Worm (Caenorhabditis elegans): ENCODE results near the gene ugt-33.

The ugt-33 gene

DNA sequence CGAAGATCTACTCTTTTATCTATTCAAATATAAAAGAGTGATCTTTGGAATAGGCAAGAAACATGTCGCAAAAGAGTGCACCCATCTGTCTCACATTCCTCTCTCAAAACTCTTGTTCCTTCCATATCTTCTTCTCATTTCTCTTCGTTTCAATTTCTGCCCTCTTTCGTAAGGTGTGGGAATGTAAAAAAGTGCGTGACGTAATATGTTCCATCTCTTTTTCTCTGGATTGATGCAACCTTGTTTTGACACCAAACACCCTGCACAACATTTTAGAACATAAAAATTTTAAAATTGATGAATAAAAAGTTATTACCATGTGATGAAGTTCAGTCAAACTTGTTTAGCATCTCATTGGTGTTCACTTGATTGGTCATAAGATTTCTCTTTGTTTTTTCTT, 26.1 kb upstream of the ugt-33 start:
- TF ChIP-seq drap-1 (GFP tag; optimal IDR thresholded peaks at IDR 0.05) (no peak), zip-8 (tag; optimal IDR thresholded peaks at IDR 0.05) (peak; percentile 67)

DNA sequence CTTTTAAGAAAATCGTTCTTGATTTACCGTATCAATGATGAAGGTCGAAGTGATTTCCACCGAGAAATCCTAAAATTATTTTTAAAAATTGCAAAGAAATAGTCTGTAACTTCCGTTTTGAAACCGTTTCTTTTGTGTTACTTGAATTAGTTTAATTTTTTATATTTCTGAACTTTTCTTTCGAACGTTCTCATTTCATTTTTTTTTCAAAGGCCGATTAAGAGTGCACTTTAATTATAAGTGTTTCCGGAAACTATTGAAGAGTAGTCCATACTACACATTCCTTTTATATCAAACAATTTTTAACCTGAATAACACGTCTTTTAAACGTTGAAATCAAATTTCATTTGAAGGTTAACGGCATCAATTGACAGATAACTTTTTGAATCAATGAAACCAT, 25.6 kb upstream of the ugt-33 start:
- no peak for TF ChIP-seq lin-32 (GFP tag; optimal IDR thresholded peaks at IDR 0.05)
- no peak for TF ChIP-seq ceh-83 (GFP tag; optimal IDR thresholded peaks at IDR 0.05)
- TF ChIP-seq cnd-1 (tag; optimal IDR thresholded peaks at IDR 0.05): no peak
- TF ChIP-seq mls-2 (tag; optimal IDR thresholded peaks at IDR 0.05): no peak
- TF ChIP-seq nhr-2 (tag; optimal IDR thresholded peaks at IDR 0.05): no peak
- no peak for TF ChIP-seq flh-1 (GFP tag; optimal IDR thresholded peaks at IDR 0.05)
- TF ChIP-seq tbx-8 (GFP tag; optimal IDR thresholded peaks at IDR 0.05): no peak
- TF ChIP-seq mab-5 (tag; optimal IDR thresholded peaks at IDR 0.05): no peak
- no peak for TF ChIP-seq pha-4 (tag; optimal IDR thresholded peaks at IDR 0.05)
- TF ChIP-seq M03D4.4 (tag; optimal IDR thresholded peaks at IDR 0.05): no peak
- no peak for TF ChIP-seq unc-120 (tag; optimal IDR thresholded peaks at IDR 0.05; ENCODE audit: poor library complexity, severe bottlenecking)
- no peak for TF ChIP-seq mep-1 (tag; optimal IDR thresholded peaks at IDR 0.05)
- TF ChIP-seq drap-1 (GFP tag; optimal IDR thresholded peaks at IDR 0.05): no peak
- TF ChIP-seq nhr-28 (tag; optimal IDR thresholded peaks at IDR 0.05): no peak

DNA sequence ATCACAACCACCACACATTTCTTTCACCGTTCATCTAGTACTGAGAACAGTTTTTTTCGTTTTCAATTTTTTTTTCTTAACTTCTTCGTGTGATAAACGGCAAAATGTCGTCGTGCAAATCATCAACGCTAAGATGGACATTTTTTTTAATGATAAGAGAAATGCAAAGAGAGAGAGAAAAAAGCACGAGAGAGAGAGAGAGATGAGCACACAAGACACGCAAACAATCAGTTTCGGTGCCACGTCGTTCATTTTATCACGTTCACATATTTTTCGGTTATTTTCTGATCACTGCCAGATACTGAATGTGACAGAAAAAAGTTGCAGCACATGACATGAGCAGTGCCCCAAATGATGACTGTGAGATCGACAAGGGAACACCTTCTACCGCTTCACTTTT, 25.0 kb upstream of the ugt-33 start, which contains the start of gene egl-9:
Gene egl-9 (plus strand): TSS at position 328 of the 400 bp plus-strand sequence.
- TF ChIP-seq blmp-1 (tag; optimal IDR thresholded peaks at IDR 0.05) (no peak), drap-1 (GFP tag; optimal IDR thresholded peaks at IDR 0.05) (no peak), unc-120 (tag; optimal IDR thresholded peaks at IDR 0.05; ENCODE audit: poor library complexity, severe bottlenecking) (no peak), mls-2 (tag; optimal IDR thresholded peaks at IDR 0.05) (no peak), flh-1 (GFP tag; optimal IDR thresholded peaks at IDR 0.05) (no peak)

DNA sequence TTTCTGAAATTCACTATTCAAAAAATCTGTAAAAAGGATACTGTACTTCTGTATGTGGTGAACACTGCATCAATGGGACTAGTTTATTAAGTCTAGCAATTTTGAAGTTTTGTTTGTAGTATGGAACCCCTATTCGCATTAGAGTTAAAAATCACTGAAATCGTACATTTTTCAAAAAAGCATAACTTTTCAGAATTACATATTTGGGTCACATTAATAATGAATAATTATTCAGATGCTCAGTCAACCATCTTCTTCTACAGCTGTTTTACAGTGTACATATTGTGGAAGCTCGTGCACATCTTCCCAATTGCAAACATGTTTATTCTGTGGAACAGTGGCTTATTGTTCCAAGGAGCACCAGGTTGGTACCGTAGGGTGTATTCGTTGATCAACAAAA, 24.5 kb upstream of the ugt-33 start:
- no peak for TF ChIP-seq nhr-237 (tag; optimal IDR thresholded peaks at IDR 0.05)
- TF ChIP-seq ces-1 (GFP tag; optimal IDR thresholded peaks at IDR 0.05): no peak
- TF ChIP-seq zip-8 (tag; optimal IDR thresholded peaks at IDR 0.05): no peak
- TF ChIP-seq mab-5 (tag; optimal IDR thresholded peaks at IDR 0.05): no peak
- no peak for TF ChIP-seq cnd-1 (tag; optimal IDR thresholded peaks at IDR 0.05)
- TF ChIP-seq elt-3 (tag; optimal IDR thresholded peaks at IDR 0.05): no peak
- TF ChIP-seq sptf-1 (tag; optimal IDR thresholded peaks at IDR 0.05): no peak
- TF ChIP-seq bed-3 (GFP tag; optimal IDR thresholded peaks at IDR 0.05): no peak
- no peak for TF ChIP-seq ceh-83 (GFP tag; optimal IDR thresholded peaks at IDR 0.05)
- TF ChIP-seq pha-4 (tag; optimal IDR thresholded peaks at IDR 0.05): no peak
- TF ChIP-seq hlh-1 (tag; optimal IDR thresholded peaks at IDR 0.05): no peak
- TF ChIP-seq ham-2 (GFP tag; optimal IDR thresholded peaks at IDR 0.05): no peak
- no peak for TF ChIP-seq snpc-4 (tag; optimal IDR thresholded peaks at IDR 0.05)
- no peak for TF ChIP-seq ceh-39 (tag; optimal IDR thresholded peaks at IDR 0.05)
- TF ChIP-seq M03D4.4 (tag; optimal IDR thresholded peaks at IDR 0.05): no peak
- no peak for TF ChIP-seq tbx-8 (GFP tag; optimal IDR thresholded peaks at IDR 0.05)
- TF ChIP-seq flh-1 (GFP tag; optimal IDR thresholded peaks at IDR 0.05): no peak

DNA sequence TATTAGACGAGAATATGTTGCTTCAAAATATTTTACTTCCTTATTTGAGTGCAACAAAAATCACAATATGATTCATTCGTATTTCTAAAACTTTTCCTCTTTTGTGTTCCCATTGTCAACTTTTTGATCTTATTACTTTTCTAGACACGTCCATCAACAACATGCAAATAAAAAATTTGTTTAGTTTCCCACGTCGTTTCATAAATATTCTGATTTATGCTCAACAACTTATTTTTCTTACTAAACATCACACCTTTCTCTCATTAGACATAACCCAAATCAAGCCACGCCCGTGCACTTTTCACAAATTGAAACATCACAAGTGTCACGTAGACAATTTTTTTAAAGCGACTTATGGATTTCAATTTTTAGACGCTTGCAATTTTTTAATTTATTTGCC, 23.4 kb upstream of the ugt-33 start:
- TF ChIP-seq nhr-76 (tag; optimal IDR thresholded peaks at IDR 0.05): no peak
- no peak for TF ChIP-seq lsy-2 (tag; optimal IDR thresholded peaks at IDR 0.05)
- no peak for TF ChIP-seq nhr-28 (tag; optimal IDR thresholded peaks at IDR 0.05)
- TF ChIP-seq M03D4.4 (tag; optimal IDR thresholded peaks at IDR 0.05): no peak
- no peak for TF ChIP-seq nhr-2 (tag; optimal IDR thresholded peaks at IDR 0.05)
- no peak for TF ChIP-seq ztf-11 (tag; optimal IDR thresholded peaks at IDR 0.05)
- no peak for TF ChIP-seq ces-1 (GFP tag; optimal IDR thresholded peaks at IDR 0.05)

DNA sequence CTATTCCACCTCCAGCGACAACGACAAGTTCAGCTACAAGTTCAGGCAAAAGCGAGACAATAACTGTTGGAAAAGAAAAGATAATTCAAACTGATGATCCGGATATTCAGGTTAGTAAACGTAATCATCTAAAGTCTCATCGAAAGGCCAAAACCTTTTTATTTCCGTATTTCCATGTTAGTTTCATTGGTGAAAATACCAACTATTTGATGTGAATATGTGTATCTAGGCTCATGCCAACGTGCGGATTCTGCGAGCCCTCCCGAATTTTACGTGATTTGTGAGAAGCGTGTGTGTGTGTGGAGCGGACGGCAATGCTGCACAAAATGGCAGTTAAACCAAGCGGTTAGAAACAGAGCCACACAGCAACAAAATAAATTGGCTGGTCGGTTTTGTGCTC, 22.2 kb upstream of the ugt-33 start:
- TF ChIP-seq unc-62 (GFP tag; optimal IDR thresholded peaks at IDR 0.05) (no peak), flh-1 (GFP tag; optimal IDR thresholded peaks at IDR 0.05) (no peak), lin-32 (GFP tag; optimal IDR thresholded peaks at IDR 0.05) (no peak), blmp-1 (tag; optimal IDR thresholded peaks at IDR 0.05) (no peak)

Measured in whole organism, mixed stage, embryonic.